Worm (Caenorhabditis elegans) whole organism, L1 larva: ENCODE measurements around the gene dap-3.

Source experiments
- C04F5.9 ChIP-seq: sonication (generic microtip); optimal IDR thresholded peaks from 2 replicates; lab custom pipeline; 2016; ENCODE audit warnings: missing genetic modification characterization, missing compliant biosample characterization
- C16A3.4 ChIP-seq: fragments of 150-350 bp; optimal IDR thresholded peaks from 2 replicates; lab custom pipeline; 2014; ENCODE audit warnings: missing biosample characterization, missing genetic modification characterization
- C34B4.2 ChIP-seq: sonication (generic microtip); optimal IDR thresholded peaks from 2 replicates; lab custom pipeline; 2017; ENCODE audit warnings: mild to moderate bottlenecking, missing genetic modification characterization, missing compliant biosample characterization
- F16B12.6 ChIP-seq: fragments of 150-350 bp; optimal IDR thresholded peaks from 2 replicates; lab custom pipeline; 2014; ENCODE audit warnings: missing biosample characterization, missing genetic modification characterization
- aha-1 ChIP-seq: fragments of 150-350 bp; optimal IDR thresholded peaks from 2 replicates; lab custom pipeline; 2014; ENCODE audit warnings: missing biosample characterization, missing genetic modification characterization
- blmp-1 ChIP-seq: fragments of 150-350 bp; optimal IDR thresholded peaks from 2 replicates; lab custom pipeline; 2014; ENCODE audit warnings: missing biosample characterization, missing genetic modification characterization
- ceh-8 ChIP-seq: fragments of 200-800 bp; sonication (Bioruptor generic); optimal IDR thresholded peaks from 2 replicates; lab custom pipeline; 2018; ENCODE audit warnings: mild to moderate bottlenecking, missing genetic modification characterization, moderate library complexity, missing compliant biosample characterization
- ceh-82 ChIP-seq, 3 experiments: fragments of 150-350 bp in 1 of 3; sonication (generic microtip) in 2 of 3; optimal IDR thresholded peaks; 2 replicates each; lab custom pipeline; 2014 to 2017; ENCODE audit warnings: missing biosample characterization in 3 of 3, missing genetic modification characterization in 3 of 3
- ceh-88 ChIP-seq: fragments of 200-800 bp; sonication (Bioruptor generic); IDR thresholded peaks from 2 replicates; pipeline ENCODE4 v1.3.6; 2022; ENCODE audit warnings: missing genetic modification characterization, missing compliant biosample characterization
- ceh-90 ChIP-seq: sonication (generic microtip); optimal IDR thresholded peaks from 2 replicates; lab custom pipeline; 2016; ENCODE audit warnings: missing genetic modification characterization, missing compliant biosample characterization
- ces-1 ChIP-seq: fragments of 150-350 bp; optimal IDR thresholded peaks from 2 replicates; lab custom pipeline; 2014; ENCODE audit warnings: missing biosample characterization, missing genetic modification reagents, missing genetic modification characterization
- dpl-1 ChIP-seq, 3 experiments: fragments of 150-350 bp in 2 of 3; sonication (generic microtip) in 1 of 3; optimal IDR thresholded peaks; 2 replicates each; lab custom pipeline; 2014 to 2017; ENCODE audit warnings: missing biosample characterization in 3 of 3, missing genetic modification characterization in 3 of 3, missing genetic modification reagents in 3 of 3
- dsc-1 ChIP-seq: sonication (generic microtip); optimal IDR thresholded peaks from 2 replicates; lab custom pipeline; 2016; ENCODE audit warnings: mild to moderate bottlenecking, missing genetic modification characterization, missing compliant biosample characterization
- efl-3 ChIP-seq: fragments of 200-800 bp; sonication (Bioruptor generic); optimal IDR thresholded peaks from 2 replicates; lab custom pipeline; 2018; ENCODE audit warnings: mild to moderate bottlenecking, missing genetic modification characterization, missing compliant biosample characterization
- egl-13 ChIP-seq: sonication (generic microtip); optimal IDR thresholded peaks from 2 replicates; lab custom pipeline; 2016; ENCODE audit warnings: missing genotype, missing genetic modification reagents, missing genetic modification characterization, missing compliant biosample characterization
- egl-27 ChIP-seq, 2 experiments: fragments of 150-350 bp in 1 of 2; sonication (generic microtip); optimal IDR thresholded peaks; 3 replicates each; lab custom pipeline; 2017 to 2018; ENCODE audit warnings: missing biosample characterization in 2 of 2, missing genetic modification characterization in 2 of 2, missing genetic modification reagents in 2 of 2
- fkh-10 ChIP-seq: sonication (generic microtip); optimal IDR thresholded peaks from 2 replicates; lab custom pipeline; 2017; ENCODE audit warnings: missing biosample characterization, missing genetic modification reagents, missing genetic modification characterization
- fkh-8 ChIP-seq: sonication (generic microtip); optimal IDR thresholded peaks from 2 replicates; lab custom pipeline; 2016; ENCODE audit warnings: mild to moderate bottlenecking, missing genetic modification characterization, missing compliant biosample characterization
- fos-1 ChIP-seq: fragments of 150-350 bp; optimal IDR thresholded peaks from 2 replicates; lab custom pipeline; 2014; ENCODE audit warnings: missing biosample characterization, missing genetic modification characterization
- grh-1 ChIP-seq: fragments of 200-800 bp; sonication (Bioruptor generic); IDR thresholded peaks from 2 replicates; pipeline ENCODE4 v1.3.6; 2022; ENCODE audit warnings: missing genetic modification reagents, missing genetic modification characterization, missing compliant biosample characterization
- hlh-17 ChIP-seq: fragments of 200-800 bp; sonication (Bioruptor generic); optimal IDR thresholded peaks from 2 replicates; lab custom pipeline; 2018; ENCODE audit warnings: missing genetic modification characterization, mild to moderate bottlenecking, missing compliant biosample characterization, moderate library complexity, borderline replicate concordance
- hlh-4 ChIP-seq: sonication (generic microtip); optimal IDR thresholded peaks from 2 replicates; lab custom pipeline; 2016; ENCODE audit warnings: mild to moderate bottlenecking, missing genetic modification characterization, missing compliant biosample characterization
- irx-1 ChIP-seq: sonication (generic microtip); optimal IDR thresholded peaks from 2 replicates; lab custom pipeline; 2016; ENCODE audit warnings: missing genetic modification characterization, missing compliant biosample characterization
- isw-1 ChIP-seq: fragments of 200-800 bp; sonication (Bioruptor generic); IDR thresholded peaks from 2 replicates; pipeline ENCODE4 v1.3.6; 2022; ENCODE audit warnings: missing genetic modification characterization, missing compliant biosample characterization
- lin-13 ChIP-seq: fragments of 150-350 bp; optimal IDR thresholded peaks from 2 replicates; lab custom pipeline; 2014; ENCODE audit warnings: missing biosample characterization, missing genetic modification reagents, missing genetic modification characterization
- lin-14 ChIP-seq: fragments of 200-800 bp; sonication (Bioruptor generic); optimal IDR thresholded peaks from 2 replicates; lab custom pipeline; 2018; ENCODE audit warnings: mild to moderate bottlenecking, missing genetic modification characterization, moderate library complexity, missing compliant biosample characterization
- lin-15B ChIP-seq: fragments of 150-350 bp; sonication (generic microtip); optimal IDR thresholded peaks from 3 replicates; lab custom pipeline; 2014; ENCODE audit warnings: missing biosample characterization, missing genetic modification characterization
- lin-35 ChIP-seq, 2 experiments: fragments of 150-350 bp; optimal IDR thresholded peaks; 2 replicates each; lab custom pipeline; 2014; ENCODE audit warnings: missing biosample characterization in 2 of 2, missing genetic modification characterization in 2 of 2, missing genetic modification reagents in 2 of 2
- lin-39 ChIP-seq: fragments of 150-350 bp; optimal IDR thresholded peaks from 2 replicates; lab custom pipeline; 2014; ENCODE audit warnings: missing biosample characterization, missing genetic modification reagents, missing genetic modification characterization
- lsy-2 ChIP-seq, 2 experiments: fragments of 150-350 bp; optimal IDR thresholded peaks; 2 replicates each; lab custom pipeline; 2014; ENCODE audit warnings: missing biosample characterization in 2 of 2, missing genetic modification characterization in 2 of 2
- mep-1 ChIP-seq: fragments of 150-350 bp; optimal IDR thresholded peaks from 2 replicates; lab custom pipeline; 2014; ENCODE audit warnings: missing biosample characterization, missing genetic modification characterization
- nhr-11 ChIP-seq: fragments of 150-350 bp; optimal IDR thresholded peaks from 2 replicates; lab custom pipeline; 2014; ENCODE audit warnings: missing biosample characterization, missing genetic modification characterization
- nhr-19 ChIP-seq: fragments of 200-800 bp; sonication (Bioruptor generic); conservative IDR thresholded peaks from 2 replicates; pipeline ENCODE4 v1.3.6; 2022; ENCODE audit warnings: missing genetic modification characterization, missing compliant biosample characterization
- nhr-20 ChIP-seq: sonication (generic microtip); optimal IDR thresholded peaks from 2 replicates; lab custom pipeline; 2016; ENCODE audit warnings: mild to moderate bottlenecking, missing genetic modification characterization, missing compliant biosample characterization
- nhr-71 ChIP-seq: sonication (generic microtip); optimal IDR thresholded peaks from 2 replicates; lab custom pipeline; 2016; ENCODE audit warnings: mild to moderate bottlenecking, missing genetic modification characterization, moderate library complexity, missing compliant biosample characterization
- nhr-77 ChIP-seq: fragments of 150-350 bp; optimal IDR thresholded peaks from 2 replicates; lab custom pipeline; 2014; ENCODE audit warnings: missing biosample characterization, missing genetic modification characterization
- rnt-1 ChIP-seq: sonication (generic microtip); optimal IDR thresholded peaks from 2 replicates; lab custom pipeline; 2016; ENCODE audit warnings: mild to moderate bottlenecking, missing genetic modification characterization, moderate library complexity, missing compliant biosample characterization
- snpc-4 ChIP-seq: fragments of 150-350 bp; optimal IDR thresholded peaks from 2 replicates; lab custom pipeline; 2014; ENCODE audit warnings: missing biosample characterization, missing genetic modification characterization
- snu-23 ChIP-seq: sonication (generic microtip); optimal IDR thresholded peaks from 2 replicates; lab custom pipeline; 2016; ENCODE audit warnings: missing genetic modification characterization, missing compliant biosample characterization
- sox-4 ChIP-seq: sonication (generic microtip); optimal IDR thresholded peaks from 2 replicates; lab custom pipeline; 2016; ENCODE audit warnings: missing genetic modification characterization, missing compliant biosample characterization
- sptf-1 ChIP-seq: fragments of 150-350 bp; optimal IDR thresholded peaks from 2 replicates; lab custom pipeline; 2014; ENCODE audit warnings: missing biosample characterization, missing genetic modification characterization
- swsn-7 ChIP-seq: sonication (generic microtip); optimal IDR thresholded peaks from 2 replicates; lab custom pipeline; 2016; ENCODE audit warnings: missing genetic modification characterization, missing compliant biosample characterization
- tbx-2 ChIP-seq: sonication (generic microtip); optimal IDR thresholded peaks from 2 replicates; lab custom pipeline; 2016; ENCODE audit warnings: missing genetic modification characterization, missing compliant biosample characterization
- unc-86 ChIP-seq: sonication (generic microtip); optimal IDR thresholded peaks from 2 replicates; lab custom pipeline; 2016; ENCODE audit warnings: missing genetic modification characterization, missing compliant biosample characterization
- vab-15 ChIP-seq: sonication (generic microtip); optimal IDR thresholded peaks from 2 replicates; lab custom pipeline; 2017; ENCODE audit warnings: missing genotype, mild to moderate bottlenecking, missing genetic modification characterization, missing compliant biosample characterization
- xbp-1 ChIP-seq: sonication (generic microtip); optimal IDR thresholded peaks from 2 replicates; lab custom pipeline; 2016; ENCODE audit warnings: missing genetic modification characterization, missing compliant biosample characterization
- zag-1 ChIP-seq: fragments of 150-350 bp; optimal IDR thresholded peaks from 2 replicates; lab custom pipeline; 2014; ENCODE audit warnings: missing biosample characterization, missing genetic modification characterization

Gene dap-3

ce11 chrII:10603560-10603959 is 22.6 kb downstream of the dap-3 start:
- TF ChIP-seq zag-1 = no peak
- TF ChIP-seq sox-4 (tag; lab: Kevin White, UChicago) = no peak

- no peak for TF ChIP-seq egl-13 (tag; lab: Kevin White, UChicago)
- TF ChIP-seq ces-1 (GFP tag; lab: Kevin White, UChicago) = no peak
- TF ChIP-seq hlh-4 (tag; lab: Kevin White, UChicago) = no peak
- no peak for TF ChIP-seq sptf-1 (tag; lab: Kevin White, UChicago)
- TF ChIP-seq lin-15B (tag; lab: Kevin White, UChicago) = no peak
- no peak for TF ChIP-seq snpc-4 (tag; lab: Kevin White, UChicago)
- no peak for TF ChIP-seq ceh-88 (GFP tag; lab: Robert Waterston, UW)
- no peak for TF ChIP-seq nhr-11
- no peak for TF ChIP-seq F16B12.6 (tag; lab: Kevin White, UChicago)
- TF ChIP-seq grh-1 = no peak
- TF ChIP-seq lin-14 (GFP tag; lab: Kevin White, UChicago) = no peak
- TF ChIP-seq tbx-2 (tag; lab: Kevin White, UChicago) = no peak
- TF ChIP-seq zag-1 = no peak
- TF ChIP-seq rnt-1 (tag; lab: Kevin White, UChicago) = no peak
- no peak for TF ChIP-seq dsc-1 (tag; lab: Kevin White, UChicago)
- TF ChIP-seq hlh-17 (GFP tag; lab: Kevin White, UChicago) = no peak
- no peak for TF ChIP-seq blmp-1 (tag; lab: Kevin White, UChicago)
- no peak for TF ChIP-seq ceh-82 (tag; optimal IDR thresholded peaks at IDR 0.05; lab: Kevin White, UChicago)
Measured at ce11 chrII:10605512-10605911, 24.6 kb downstream of the dap-3 start, which contains the start of gene taf-13. Gene taf-13, minus strand, starts transcription at chrII:10605612.

- TF ChIP-seq isw-1 (GFP tag; lab: Robert Waterston, UW) (no peak; the same call in 1 of the 2 replicates), snu-23 (GFP tag; lab: Kevin White, UChicago) (peak; percentile 11), nhr-11 (no peak), C34B4.2 (tag; lab: Kevin White, UChicago) (no peak), ceh-8 (GFP tag; lab: Kevin White, UChicago) (no peak), nhr-19 (GFP tag; lab: Robert Waterston, UW) (0 out of 2 replicates have a peak, but pooled peaks have one; percentile 22), vab-15 (tag; lab: Kevin White, UChicago) (no peak), dpl-1 (GFP tag; optimal IDR thresholded peaks at IDR 0.05; lab: Kevin White, UChicago) (peak; percentile 26 to 62 (median 34)), lin-15B (tag; lab: Kevin White, UChicago) (peak; percentile 64), C04F5.9 (no peak), fkh-10 (GFP tag; lab: Kevin White, UChicago) (peak; percentile 3), aha-1 (tag; lab: Kevin White, UChicago) (no peak), blmp-1 (tag; lab: Kevin White, UChicago) (peak; percentile 98), xbp-1 (peak; percentile 23), nhr-77 (tag; lab: Kevin White, UChicago) (no peak), nhr-20 (tag; lab: Kevin White, UChicago) (no peak), grh-1 (no peak), unc-86 (peak; percentile 1), dsc-1 (tag; lab: Kevin White, UChicago) (no peak), lin-14 (GFP tag; lab: Kevin White, UChicago) (peak; percentile 63), fkh-8 (peak; percentile 28), mep-1 (tag; lab: Kevin White, UChicago) (no peak), swsn-7 (tag; lab: Kevin White, UChicago) (no peak), lsy-2 (tag; optimal IDR thresholded peaks at IDR 0.05; lab: Kevin White, UChicago) (peak; percentile 15 to 77), lin-35 (GFP tag; optimal IDR thresholded peaks at IDR 0.05; lab: Kevin White, UChicago) (peak; percentile 46 to 51), fos-1 (no peak), nhr-71 (tag; lab: Kevin White, UChicago) (peak; percentile 52), F16B12.6 (tag; lab: Kevin White, UChicago) (peak; percentile 3), C16A3.4 (tag; lab: Kevin White, UChicago) (peak; percentile 50), lin-39 (tag; lab: Kevin White, UChicago) (no peak), ceh-90 (tag; lab: Kevin White, UChicago) (no peak), irx-1 (no peak), efl-3 (GFP tag; lab: Kevin White, UChicago) (no peak), egl-27 (tag; optimal IDR thresholded peaks at IDR 0.05; lab: Kevin White, UChicago) (no peak), lin-13 (GFP tag; lab: Kevin White, UChicago) (peak; percentile 17)
Measured at ce11 chrII:10607238-10607961, 26.5 kb downstream of the dap-3 start, which contains the start of gene ccm-3. Gene ccm-3, minus strand, starts transcription at chrII:10607275.
